Fruit fly (Drosophila melanogaster) whole organism, embryonic: ENCODE data around the gene CG8944.

Experiments
- Atf-2 ChIP-seq: fragments of 200-800 bp; sonication (Bioruptor generic); optimal IDR thresholded peaks from 2 replicates; lab custom pipeline; 2016; ENCODE audit warnings: missing biosample characterization, missing genetic modification characterization
- Awh ChIP-seq: fragments of 200-800 bp; sonication (Bioruptor generic); IDR thresholded peaks from 2 replicates; pipeline ENCODE4, ENCODE4 v1.3.6; 2022; ENCODE audit warnings: missing biosample characterization, missing genetic modification characterization
- CG11456 ChIP-seq: fragments of 200-800 bp; sonication (Bioruptor generic); IDR thresholded peaks from 3 replicates; pipeline ENCODE4 v1.3.6; 2022; ENCODE audit warnings: missing biosample characterization, missing genetic modification characterization
- CG11504 ChIP-seq: fragments of 200-800 bp; sonication (Bioruptor generic); optimal IDR thresholded peaks from 3 replicates; lab custom pipeline; 2019; ENCODE audit warnings: missing biosample characterization, mild to moderate bottlenecking, missing genetic modification characterization, moderate library complexity
- CG12236 ChIP-seq: fragments of 200-800 bp; sonication (Bioruptor generic); optimal IDR thresholded peaks from 2 replicates; lab custom pipeline; 2016; ENCODE audit warnings: missing biosample characterization, missing genetic modification characterization
- CG15479 ChIP-seq: fragments of 200-800 bp; sonication (Bioruptor generic); optimal IDR thresholded peaks from 3 replicates; lab custom pipeline; 2019; ENCODE audit warnings: missing biosample characterization, mild to moderate bottlenecking, missing genetic modification characterization, moderate library complexity
- CG1602 ChIP-seq: fragments of 200-800 bp; sonication (Bioruptor generic); optimal IDR thresholded peaks from 3 replicates; lab custom pipeline; 2016; ENCODE audit warnings: missing biosample characterization, missing genetic modification characterization
- CG16815 ChIP-seq: fragments of 200-800 bp; sonication (Bioruptor generic); optimal IDR thresholded peaks from 3 replicates; lab custom pipeline; 2017; ENCODE audit warnings: missing biosample characterization, mild to moderate bottlenecking, missing genetic modification characterization
- CG17359 ChIP-seq: fragments of 200-800 bp; sonication (Bioruptor generic); optimal IDR thresholded peaks from 3 replicates; lab custom pipeline; 2018; ENCODE audit warnings: missing biosample characterization, mild to moderate bottlenecking, missing genetic modification characterization, moderate library complexity
- CG17912 ChIP-seq: fragments of 200-800 bp; sonication (Bioruptor generic); optimal IDR thresholded peaks from 2 replicates; lab custom pipeline; 2018; ENCODE audit warnings: missing biosample characterization, mild to moderate bottlenecking, missing genetic modification characterization
- CG1792 ChIP-seq: fragments of 200-800 bp; sonication (Bioruptor generic); optimal IDR thresholded peaks from 2 replicates; lab custom pipeline; 2016; ENCODE audit warnings: missing biosample characterization, missing genetic modification characterization
- CG2199 ChIP-seq: fragments of 200-800 bp; sonication (Bioruptor generic); IDR thresholded peaks from 3 replicates; pipeline ENCODE4 v1.3.6; 2022; ENCODE audit warnings: missing biosample characterization, missing genetic modification characterization
- CG32767 ChIP-seq: fragments of 200-800 bp; sonication (Bioruptor generic); IDR thresholded peaks from 2 replicates; pipeline ENCODE4 v1.3.6; 2022; ENCODE audit warnings: missing biosample characterization, missing genetic modification characterization
- CG32772 ChIP-seq: fragments of 200-800 bp; sonication (Bioruptor generic); IDR thresholded peaks from 2 replicates; pipeline ENCODE4 v1.3.6; 2022; ENCODE audit warnings: missing biosample characterization, missing genetic modification characterization
- CG34224 ChIP-seq: fragments of 200-800 bp; sonication (Bioruptor generic); IDR thresholded peaks from 3 replicates; pipeline ENCODE4 v1.3.6; 2022; ENCODE audit warnings: missing biosample characterization, missing genetic modification characterization; ENCODE audit not compliant: partially characterized antibody
- CG3726 ChIP-seq: fragments of 200-800 bp; sonication (Bioruptor generic); IDR thresholded peaks from 3 replicates; pipeline ENCODE4, ENCODE4 v1.3.6; 2022; ENCODE audit warnings: missing biosample characterization, missing genetic modification characterization
- CG4424 ChIP-seq: fragments of 200-800 bp; sonication (Bioruptor generic); optimal IDR thresholded peaks from 3 replicates; lab custom pipeline; 2016; ENCODE audit warnings: missing biosample characterization, missing genetic modification characterization
- CG6254 ChIP-seq: fragments of 200-800 bp; sonication (Bioruptor generic); optimal IDR thresholded peaks from 3 replicates; lab custom pipeline; 2017; ENCODE audit warnings: mild to moderate bottlenecking, missing biosample characterization, missing genetic modification reagents, missing genetic modification characterization
- CG6813 ChIP-seq: fragments of 200-800 bp; sonication (Bioruptor generic); optimal IDR thresholded peaks from 2 replicates; lab custom pipeline; 2017; ENCODE audit warnings: missing biosample characterization, missing genetic modification characterization, mild to moderate bottlenecking, moderate library complexity, missing genetic modification reagents
- CG8281 ChIP-seq: fragments of 200-800 bp; sonication (Bioruptor generic); optimal IDR thresholded peaks from 2 replicates; lab custom pipeline; 2018; ENCODE audit warnings: missing biosample characterization, mild to moderate bottlenecking, missing genetic modification characterization, moderate library complexity
- CG9215 ChIP-seq: fragments of 200-800 bp; sonication (Bioruptor generic); IDR thresholded peaks from 2 replicates; pipeline ENCODE4 v1.3.6; 2022; ENCODE audit warnings: missing biosample characterization, missing genetic modification characterization
- CG9727 ChIP-seq: fragments of 200-800 bp; sonication (Bioruptor generic); optimal IDR thresholded peaks from 3 replicates; lab custom pipeline; 2017; ENCODE audit warnings: missing biosample characterization, mild to moderate bottlenecking, missing genetic modification characterization
- Dad ChIP-seq: fragments of 200-800 bp; sonication (Bioruptor generic); optimal IDR thresholded peaks from 3 replicates; lab custom pipeline; 2016; ENCODE audit warnings: missing biosample characterization, missing genetic modification characterization
- Deaf1 ChIP-seq: fragments of 200-800 bp; optimal IDR thresholded peaks from 3 replicates; lab custom pipeline; 2019; ENCODE audit warnings: missing biosample characterization, mild to moderate bottlenecking, missing genetic modification characterization, moderate library complexity
- Dek ChIP-seq: fragments of 200-800 bp; sonication (Bioruptor generic); optimal IDR thresholded peaks from 3 replicates; lab custom pipeline; 2019; ENCODE audit warnings: missing biosample characterization, mild to moderate bottlenecking, missing genetic modification characterization, moderate library complexity
- Hey ChIP-seq: fragments of 200-800 bp; sonication (Bioruptor generic); optimal IDR thresholded peaks from 3 replicates; lab custom pipeline; 2018; ENCODE audit warnings: missing biosample characterization, mild to moderate bottlenecking, missing genetic modification characterization
- HmgZ ChIP-seq: fragments of 200-800 bp; sonication (Bioruptor generic); optimal IDR thresholded peaks from 2 replicates; lab custom pipeline; 2018; ENCODE audit warnings: missing biosample characterization, mild to moderate bottlenecking, missing genetic modification characterization
- MBD-R2 ChIP-seq: fragments of 200-800 bp; sonication (Bioruptor generic); IDR thresholded peaks from 2 replicates; pipeline ENCODE4 v1.3.6; 2022; ENCODE audit warnings: missing biosample characterization, missing genetic modification characterization
- NC2α ChIP-seq: fragments of 200-800 bp; sonication (Bioruptor generic); optimal IDR thresholded peaks from 2 replicates; lab custom pipeline; 2016; ENCODE audit warnings: missing biosample characterization, missing genetic modification characterization
- Ravus ChIP-seq: fragments of 200-800 bp; sonication (Bioruptor generic); IDR thresholded peaks from 2 replicates; pipeline ENCODE4 v1.3.6; 2022; ENCODE audit warnings: missing biosample characterization, missing genetic modification characterization
- Stat92E ChIP-seq, 3 experiments: fragments of >200 bp in 2 of 3; fragments of 200-800 bp in 1 of 3; sonication (Bioruptor generic) in 1 of 3; optimal IDR thresholded peaks; 2 replicates each; lab custom pipeline; 2017 to 2019; ENCODE audit warnings: missing biosample characterization in 3 of 3, missing genetic modification characterization in 3 of 3, mild to moderate bottlenecking in 1 of 3, moderate library complexity in 1 of 3
- crc ChIP-seq: fragments of 200-800 bp; sonication (Bioruptor generic); optimal IDR thresholded peaks from 2 replicates; lab custom pipeline; 2016; ENCODE audit warnings: missing biosample characterization, missing genetic modification characterization
- dpn ChIP-seq, 2 experiments: fragments of 200-800 bp; sonication (Bioruptor generic); optimal IDR thresholded peaks; 3 replicates each; lab custom pipeline; 2016; ENCODE audit warnings: missing biosample characterization in 2 of 2, missing genetic modification characterization in 2 of 2
- dysf ChIP-seq: fragments of 200-800 bp; sonication (Bioruptor generic); IDR thresholded peaks from 3 replicates; pipeline ENCODE4 v1.3.6; 2022; ENCODE audit warnings: missing biosample characterization, missing genetic modification characterization
- gfzf ChIP-seq: fragments of 200-800 bp; sonication (Bioruptor generic); optimal IDR thresholded peaks from 2 replicates; lab custom pipeline; 2016; ENCODE audit warnings: missing biosample characterization, mild to moderate bottlenecking, missing genetic modification characterization, moderate library complexity
- grn ChIP-seq: fragments of 200-800 bp; sonication (Bioruptor generic); optimal IDR thresholded peaks from 3 replicates; lab custom pipeline; 2017; ENCODE audit warnings: missing biosample characterization, missing genetic modification characterization
- hth ChIP-seq: fragments of >200 bp; optimal IDR thresholded peaks from 2 replicates; lab custom pipeline; 2017; ENCODE audit warnings: inconsistent platforms
- inv ChIP-seq: fragments of 200-800 bp; sonication (Bioruptor generic); IDR thresholded peaks from 2 replicates; pipeline ENCODE4 v1.3.6; 2022; ENCODE audit warnings: missing biosample characterization, missing genetic modification characterization; ENCODE audit not compliant: partially characterized antibody
- lov ChIP-seq, 2 experiments: fragments of 200-800 bp in 1 of 2; fragments of >200 bp in 1 of 2; sonication (Bioruptor generic) in 1 of 2; IDR thresholded peaks in 1 of 2; optimal IDR thresholded peaks in 1 of 2; 2 replicates in 1 of 2; 3 replicates in 1 of 2; pipeline versions ENCODE4 v1.3.6 to Lab custom; 2017 to 2022; ENCODE audit warnings: missing biosample characterization in 1 of 2, missing genetic modification characterization in 1 of 2
- maf-S ChIP-seq: fragments of 200-800 bp; sonication (Bioruptor generic); optimal IDR thresholded peaks from 2 replicates; lab custom pipeline; 2016; ENCODE audit warnings: missing biosample characterization, missing genetic modification characterization
- nerfin-2 ChIP-seq: fragments of 200-800 bp; sonication (Bioruptor generic); IDR thresholded peaks from 2 replicates; pipeline ENCODE4 v1.3.6; 2022; ENCODE audit warnings: missing biosample characterization, missing genetic modification characterization; ENCODE audit not compliant: partially characterized antibody
- pzg ChIP-seq: fragments of 200-800 bp; sonication (Bioruptor generic); optimal IDR thresholded peaks from 3 replicates; lab custom pipeline; 2018; ENCODE audit warnings: missing biosample characterization, mild to moderate bottlenecking, missing genetic modification characterization, moderate library complexity
- row ChIP-seq: fragments of 200-800 bp; sonication (Bioruptor generic); IDR thresholded peaks from 3 replicates; pipeline ENCODE4 v1.3.6; 2022; ENCODE audit warnings: missing biosample characterization, missing genetic modification characterization
- run ChIP-seq: fragments of 200-800 bp; sonication (Bioruptor generic); optimal IDR thresholded peaks from 3 replicates; lab custom pipeline; 2018; ENCODE audit warnings: missing biosample characterization, mild to moderate bottlenecking, missing genetic modification characterization
- stwl ChIP-seq: fragments of 200-800 bp; sonication (Bioruptor generic); optimal IDR thresholded peaks from 3 replicates; lab custom pipeline; 2018; ENCODE audit warnings: missing biosample characterization, mild to moderate bottlenecking, missing genetic modification characterization, moderate library complexity
- trh ChIP-seq: fragments of 200-800 bp; sonication (Bioruptor generic); optimal IDR thresholded peaks from 2 replicates; lab custom pipeline; 2016; ENCODE audit warnings: missing biosample characterization, missing genetic modification characterization
- unc-4 ChIP-seq: fragments of 200-800 bp; sonication (Bioruptor generic); IDR thresholded peaks from 2 replicates; pipeline ENCODE4 v1.3.6; 2022; ENCODE audit warnings: missing biosample characterization, missing genetic modification characterization; ENCODE audit not compliant: partially characterized antibody
- zfh1 ChIP-seq: fragments of 200-800 bp; sonication (Bioruptor generic); IDR thresholded peaks from 3 replicates; pipeline ENCODE4 v1.3.6; 2022; ENCODE audit warnings: missing biosample characterization, missing genetic modification characterization

The CG8944 gene

DNA sequence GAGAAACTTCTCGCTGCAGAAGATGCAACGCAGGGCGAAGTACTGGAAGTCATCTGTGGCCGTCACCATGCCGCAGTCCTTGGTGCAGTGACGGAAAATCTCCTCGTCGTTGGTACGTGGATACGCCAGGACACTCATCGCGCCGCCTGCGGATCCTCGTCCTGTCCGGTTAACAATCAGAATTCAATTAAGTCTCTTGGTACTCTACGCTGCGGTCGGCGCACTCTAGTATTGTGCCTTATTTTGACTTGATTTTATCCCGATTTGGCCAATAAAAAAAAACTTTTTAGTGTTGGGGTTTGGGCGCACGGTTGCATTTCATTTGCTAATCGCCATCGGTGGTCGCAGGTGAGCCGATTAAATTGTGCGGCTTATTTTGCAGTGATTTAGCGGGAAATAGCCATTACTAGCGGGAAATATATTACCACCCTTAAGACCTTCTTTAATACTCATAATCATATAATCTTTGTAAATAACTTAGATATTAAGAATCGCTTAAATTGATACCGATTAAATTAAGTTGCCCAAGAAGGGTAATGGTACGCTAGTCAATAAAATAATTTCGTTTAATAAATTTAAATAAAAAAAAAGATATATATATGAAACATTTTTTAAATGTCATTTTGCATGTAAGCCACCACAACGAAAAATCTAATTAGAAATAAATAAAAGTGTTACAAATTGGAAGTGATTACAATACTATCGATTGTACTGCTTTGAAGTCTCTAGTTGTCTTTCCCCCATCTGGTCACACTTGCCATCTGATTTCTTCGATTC is at the start of gene CG8944, which contains the start of gene CCT6 (continued):
- TF ChIP-seq stwl (no peak), inv (GFP tag; lab: Robert Waterston, UW) (0 out of 2 replicates have a peak, but pooled peaks have one; percentile 33), Ravus (no peak), CG1602 (GFP tag; lab: Kevin White, UChicago) (no peak), dysf (no peak), CG16815 (no peak), CG11504 (no peak), crc (GFP tag; lab: Kevin White, UChicago) (no peak), gfzf (GFP tag; lab: Kevin White, UChicago) (peak; percentile 45), Awh (GFP tag; lab: Robert Waterston, UW) (no peak), Atf-2 (GFP tag; lab: Kevin White, UChicago) (no peak), row (GFP tag; lab: Robert Waterston, UW) (peak; percentile 77), trh (GFP tag; lab: Kevin White, UChicago) (no peak), CG34224 (0 out of 3 replicates have a peak, but pooled peaks have one; percentile 24), lov (optimal IDR thresholded peaks at IDR 0.05; lab: Kevin White, UChicago) (no peak), lov (GFP tag; IDR thresholded peaks at IDR 0.05; lab: Robert Waterston, UW) (no peak), MBD-R2 (peak; percentile 52), CG17912 (GFP tag; lab: Kevin White, UChicago) (no peak), Deaf1 (no peak), zfh1 (no peak), nerfin-2 (GFP tag; lab: Robert Waterston, UW) (no peak), CG3726 (GFP tag; lab: Robert Waterston, UW) (no peak), unc-4 (GFP tag; lab: Robert Waterston, UW) (peak; percentile 18; the same call in 1 of the 2 replicates), grn (GFP tag; lab: Kevin White, UChicago) (no peak), CG8281 (tag; lab: Kevin White, UChicago) (no peak), Dek (tag; lab: Kevin White, UChicago) (no peak), CG4424 (peak; percentile 1), CG11456 (GFP tag; lab: Robert Waterston, UW) (peak; percentile 41; the same call in 1 of the 3 replicates), CG32772 (GFP tag; lab: Robert Waterston, UW) (0 out of 2 replicates have a peak, but pooled peaks have one; percentile 34), CG32767 (GFP tag; lab: Robert Waterston, UW) (no peak), CG6254 (no peak), CG2199 (GFP tag; lab: Robert Waterston, UW) (no peak), NC2α (GFP tag; lab: Kevin White, UChicago) (no peak), HmgZ (no peak), CG9215 (GFP tag; lab: Robert Waterston, UW) (0 out of 2 replicates have a peak, but pooled peaks have one; percentile 31), CG15479 (no peak), CG17359 (tag; lab: Kevin White, UChicago) (no peak), Dad (GFP tag; lab: Kevin White, UChicago) (no peak), hth (lab: Kevin White, UChicago) (no peak), Stat92E (GFP tag; optimal IDR thresholded peaks at IDR 0.05; lab: Kevin White, UChicago) (no peak), Hey (tag; lab: Kevin White, UChicago) (no peak), pzg (GFP tag; lab: Kevin White, UChicago) (peak; percentile 20), dpn (GFP tag; optimal IDR thresholded peaks at IDR 0.05; lab: Kevin White, UChicago) (peak in 1 of 2 experiments; percentile 21), run (tag; lab: Kevin White, UChicago) (no peak), CG1792 (GFP tag; lab: Kevin White, UChicago) (no peak), maf-S (GFP tag; lab: Kevin White, UChicago) (no peak), CG12236 (GFP tag; lab: Kevin White, UChicago) (no peak), CG9727 (GFP tag; lab: Kevin White, UChicago) (no peak), CG6813 (GFP tag; lab: Kevin White, UChicago) (no peak)
